Worm (Caenorhabditis elegans): Measurements from ENCODE around the gene tbc-20.

tbc-20 gene

DNA sequence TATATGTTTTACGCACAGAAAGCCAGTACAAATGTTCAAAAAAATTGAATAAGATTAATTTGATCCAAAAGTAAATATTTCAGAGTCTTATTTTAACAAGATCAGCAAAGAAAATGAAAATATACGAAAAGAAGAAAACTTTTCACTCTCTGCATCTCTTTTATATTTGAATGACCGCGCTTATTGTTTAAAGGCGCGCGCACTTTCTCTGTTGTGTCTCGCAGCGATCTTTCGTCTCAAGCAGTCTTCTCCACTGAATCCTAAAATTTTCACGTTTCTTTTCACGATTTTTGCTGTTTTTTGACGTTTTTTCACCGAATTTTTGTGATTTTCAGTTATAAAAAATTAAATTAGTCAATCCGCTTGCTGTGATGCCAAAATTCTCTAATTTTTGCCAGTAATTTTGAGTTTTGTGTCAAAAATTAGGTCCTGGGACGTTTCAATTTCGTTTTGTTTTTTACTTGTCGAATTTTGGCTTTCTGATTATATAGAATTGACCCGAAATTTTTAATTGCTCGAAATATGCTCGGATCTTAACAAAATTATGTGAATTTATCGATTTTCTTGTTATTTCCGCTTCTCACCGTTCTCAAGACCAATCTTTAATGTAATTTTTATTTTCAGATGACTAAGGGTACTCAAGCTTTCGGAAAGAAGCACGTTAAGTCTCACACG lies 16.8 kb downstream of the tbc-20 start, which contains the start of gene W01D2.1 (continued):
- TF ChIP-seq ceh-28 (tag; optimal IDR thresholded peaks at IDR 0.05): no peak
- no peak for TF ChIP-seq elt-3 (tag; optimal IDR thresholded peaks at IDR 0.05)
- peak; percentile 67 for TF ChIP-seq nhr-25 (tag; optimal IDR thresholded peaks at IDR 0.05)
- peak; percentile 63 for TF ChIP-seq lin-39 (tag; optimal IDR thresholded peaks at IDR 0.05)
- TF ChIP-seq fos-1 (tag; optimal IDR thresholded peaks at IDR 0.05): no peak
- TF ChIP-seq zag-1 (tag; optimal IDR thresholded peaks at IDR 0.05): no peak
- TF ChIP-seq nhr-28 (tag; optimal IDR thresholded peaks at IDR 0.05): no peak
- TF ChIP-seq ztf-11 (tag; optimal IDR thresholded peaks at IDR 0.05): no peak
- TF ChIP-seq R02D3.7 (tag; optimal IDR thresholded peaks at IDR 0.05): peak; percentile 26

DNA sequence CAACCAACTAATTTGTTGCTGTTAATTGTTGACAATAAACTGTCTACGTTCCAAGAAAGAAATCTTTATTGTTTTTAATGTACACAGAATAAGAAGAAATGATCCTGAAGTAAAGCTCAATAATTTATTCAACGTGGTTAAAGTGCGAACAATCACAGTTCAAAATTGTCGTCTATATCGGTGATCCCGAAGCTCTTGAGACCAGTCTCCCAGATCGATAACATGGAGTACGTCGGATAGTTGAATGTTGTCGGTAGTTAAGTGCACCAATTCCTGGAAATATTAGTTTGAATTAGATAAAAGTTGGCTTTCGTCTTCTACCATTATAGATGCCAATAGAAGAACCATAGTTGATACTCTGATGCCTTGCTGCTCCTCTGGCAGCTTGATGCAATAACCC lies 17.8 kb downstream of the tbc-20 start:
- TF ChIP-seq elt-2 (tag; optimal IDR thresholded peaks at IDR 0.05) (no peak), nhr-25 (tag; optimal IDR thresholded peaks at IDR 0.05) (peak; percentile 25), skn-1 (tag; optimal IDR thresholded peaks at IDR 0.05) (no peak)

DNA sequence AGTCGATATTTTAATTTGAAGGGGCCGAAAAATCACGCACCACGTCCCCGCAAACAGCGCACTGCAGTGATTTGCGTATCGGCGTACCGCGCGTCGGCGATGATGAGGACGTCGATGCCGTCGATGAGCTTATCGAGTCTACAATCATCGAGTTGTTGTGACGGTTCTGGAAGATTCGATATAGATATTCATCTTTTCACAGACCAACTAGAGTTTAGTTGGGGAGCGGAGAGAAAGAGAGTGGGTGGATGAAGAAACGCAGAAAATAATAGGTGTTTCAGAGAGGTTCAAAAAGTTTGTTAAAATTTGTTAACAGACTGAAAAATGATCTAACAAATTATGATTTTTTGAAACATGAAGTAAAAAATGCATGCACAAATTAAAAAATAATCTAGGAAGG lies 20.1 kb downstream of the tbc-20 start, which contains the start of gene nhr-61:
Gene nhr-61 (minus strand): TSS at position 168 of the 400 bp plus-strand sequence.
- no peak for TF ChIP-seq nhr-67 (tag; optimal IDR thresholded peaks at IDR 0.05)
- TF ChIP-seq R02D3.7 (tag; optimal IDR thresholded peaks at IDR 0.05): no peak
- peak; percentile 47 for TF ChIP-seq elt-1 (tag; optimal IDR thresholded peaks at IDR 0.05)

DNA sequence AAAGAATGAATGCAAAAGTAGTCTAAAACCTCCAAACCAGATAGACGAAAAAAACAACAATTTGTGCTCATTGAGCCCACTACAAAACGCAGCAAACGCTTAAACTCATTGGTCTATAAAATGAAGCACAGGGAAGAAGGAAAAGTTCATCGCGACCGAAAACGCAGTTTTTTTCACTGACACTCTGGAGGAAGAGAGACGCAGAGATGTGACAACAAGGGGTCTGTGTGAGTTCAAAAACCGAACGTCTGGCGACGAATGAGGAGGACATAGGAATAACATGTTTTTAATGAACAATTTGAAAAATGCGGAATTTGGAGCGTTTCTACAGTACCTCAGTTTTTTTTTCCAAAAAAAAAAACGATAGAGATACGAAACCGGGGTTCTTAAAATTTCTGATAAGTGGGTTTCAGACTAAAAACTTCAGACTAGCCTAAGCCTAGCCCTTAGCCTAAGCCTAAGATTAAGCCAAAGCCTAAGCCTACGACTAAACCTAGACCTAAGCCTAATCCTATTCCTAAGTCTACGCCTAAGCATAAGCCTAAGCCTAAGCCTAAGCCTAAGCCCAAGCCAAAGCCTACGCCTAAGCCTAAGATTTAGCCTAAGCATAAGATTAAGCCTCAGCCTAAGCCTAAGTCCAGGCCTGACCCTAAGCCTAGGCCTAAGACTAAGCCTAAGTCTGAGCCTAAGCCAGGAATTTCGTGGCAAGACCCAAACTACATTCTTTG lies 21.1 kb downstream of the tbc-20 start:
- TF ChIP-seq fkh-10 (GFP tag; optimal IDR thresholded peaks at IDR 0.05): no peak
- TF ChIP-seq egl-5 (tag; optimal IDR thresholded peaks at IDR 0.05): no peak
- no peak for TF ChIP-seq R02D3.7 (tag; optimal IDR thresholded peaks at IDR 0.05)
- no peak for TF ChIP-seq nhr-23 (tag; optimal IDR thresholded peaks at IDR 0.05)
- no peak for TF ChIP-seq ztf-11 (tag; optimal IDR thresholded peaks at IDR 0.05)
- no peak for TF ChIP-seq ceh-9 (tag; optimal IDR thresholded peaks at IDR 0.05)
- TF ChIP-seq eor-1 (tag; optimal IDR thresholded peaks at IDR 0.05): no peak
- TF ChIP-seq skn-1 (tag; optimal IDR thresholded peaks at IDR 0.05): no peak
- TF ChIP-seq pha-4 (tag; optimal IDR thresholded peaks at IDR 0.05): peak; percentile 52
- TF ChIP-seq nhr-67 (tag; optimal IDR thresholded peaks at IDR 0.05): no peak
- no peak for TF ChIP-seq elt-3 (tag; optimal IDR thresholded peaks at IDR 0.05)
- TF ChIP-seq nhr-77 (tag; optimal IDR thresholded peaks at IDR 0.05): no peak
- TF ChIP-seq pqm-1 (tag; optimal IDR thresholded peaks at IDR 0.05): peak; percentile 30
- no peak for TF ChIP-seq mml-1 (tag; optimal IDR thresholded peaks at IDR 0.05)
- TF ChIP-seq lin-39 (tag; optimal IDR thresholded peaks at IDR 0.05): no peak
- no peak for TF ChIP-seq ama-1 (optimal IDR thresholded peaks at IDR 0.05)
- TF ChIP-seq elt-1 (tag; optimal IDR thresholded peaks at IDR 0.05): no peak
- TF ChIP-seq nhr-237 (tag; optimal IDR thresholded peaks at IDR 0.05): no peak
- no peak for TF ChIP-seq lsy-12 (tag; optimal IDR thresholded peaks at IDR 0.05)
- TF ChIP-seq zag-1 (tag; optimal IDR thresholded peaks at IDR 0.05): no peak
- TF ChIP-seq fos-1 (tag; optimal IDR thresholded peaks at IDR 0.05): no peak
- peak; percentile 18 for TF ChIP-seq nhr-25 (tag; optimal IDR thresholded peaks at IDR 0.05)
- no peak for TF ChIP-seq ZK546.5 (tag; optimal IDR thresholded peaks at IDR 0.05)
- TF ChIP-seq nhr-28 (tag; optimal IDR thresholded peaks at IDR 0.05): no peak
- no peak for TF ChIP-seq nhr-12 (tag; optimal IDR thresholded peaks at IDR 0.05)
- no peak for TF ChIP-seq elt-2 (tag; optimal IDR thresholded peaks at IDR 0.05)
- peak; percentile 30 for TF ChIP-seq snpc-4 (tag; optimal IDR thresholded peaks at IDR 0.05)
- no peak for TF ChIP-seq unc-62 (GFP tag; optimal IDR thresholded peaks at IDR 0.05)
- TF ChIP-seq jun-1 (tag; optimal IDR thresholded peaks at IDR 0.05): no peak
- no peak for TF ChIP-seq sea-2 (GFP tag; optimal IDR thresholded peaks at IDR 0.05)
- TF ChIP-seq lin-15B (tag; optimal IDR thresholded peaks at IDR 0.05): no peak
- no peak for TF ChIP-seq ztf-4 (tag; optimal IDR thresholded peaks at IDR 0.05)
- no peak for TF ChIP-seq unc-39 (tag; optimal IDR thresholded peaks at IDR 0.05)

DNA sequence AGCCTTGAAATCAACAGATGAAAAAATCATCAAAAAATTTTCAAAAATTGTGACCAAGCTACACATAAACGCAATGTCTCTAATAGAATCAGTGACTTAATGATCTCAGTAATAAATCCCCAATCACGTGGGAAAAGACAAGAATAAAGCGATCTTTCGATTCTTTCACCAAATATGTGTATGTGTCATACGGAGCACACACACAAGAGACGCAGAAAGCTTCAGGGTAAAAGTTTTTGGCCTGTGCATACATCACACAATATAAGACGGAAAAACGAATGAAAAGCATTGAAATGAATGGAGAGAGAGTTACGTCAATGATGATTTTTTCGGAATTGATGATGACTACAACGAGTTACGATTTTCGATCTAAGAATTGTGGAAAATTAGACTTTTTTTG lies 22.2 kb downstream of the tbc-20 start:
- TF ChIP-seq eor-1 (tag; optimal IDR thresholded peaks at IDR 0.05): no peak
- TF ChIP-seq pqm-1 (tag; optimal IDR thresholded peaks at IDR 0.05): peak; percentile 24
- TF ChIP-seq skn-1 (tag; optimal IDR thresholded peaks at IDR 0.05): peak; percentile 25
- TF ChIP-seq lin-15B (tag; optimal IDR thresholded peaks at IDR 0.05): no peak
- no peak for TF ChIP-seq mml-1 (tag; optimal IDR thresholded peaks at IDR 0.05)
- no peak for TF ChIP-seq lin-39 (tag; optimal IDR thresholded peaks at IDR 0.05)
- TF ChIP-seq nhr-67 (tag; optimal IDR thresholded peaks at IDR 0.05): no peak
- no peak for TF ChIP-seq fos-1 (tag; optimal IDR thresholded peaks at IDR 0.05)
- TF ChIP-seq fkh-2 (tag; optimal IDR thresholded peaks at IDR 0.05): no peak
- no peak for TF ChIP-seq elt-3 (tag; optimal IDR thresholded peaks at IDR 0.05)
- TF ChIP-seq pha-4 (tag; optimal IDR thresholded peaks at IDR 0.05): peak; percentile 2
- TF ChIP-seq ceh-9 (tag; optimal IDR thresholded peaks at IDR 0.05): no peak
- no peak for TF ChIP-seq unc-62 (GFP tag; optimal IDR thresholded peaks at IDR 0.05)
- no peak for TF ChIP-seq nhr-12 (tag; optimal IDR thresholded peaks at IDR 0.05)

All from whole organism, L3 larva.